Worm (Caenorhabditis elegans): Measurements from ENCODE around the gene C18H9.1.

C18H9.1 gene

DNA sequence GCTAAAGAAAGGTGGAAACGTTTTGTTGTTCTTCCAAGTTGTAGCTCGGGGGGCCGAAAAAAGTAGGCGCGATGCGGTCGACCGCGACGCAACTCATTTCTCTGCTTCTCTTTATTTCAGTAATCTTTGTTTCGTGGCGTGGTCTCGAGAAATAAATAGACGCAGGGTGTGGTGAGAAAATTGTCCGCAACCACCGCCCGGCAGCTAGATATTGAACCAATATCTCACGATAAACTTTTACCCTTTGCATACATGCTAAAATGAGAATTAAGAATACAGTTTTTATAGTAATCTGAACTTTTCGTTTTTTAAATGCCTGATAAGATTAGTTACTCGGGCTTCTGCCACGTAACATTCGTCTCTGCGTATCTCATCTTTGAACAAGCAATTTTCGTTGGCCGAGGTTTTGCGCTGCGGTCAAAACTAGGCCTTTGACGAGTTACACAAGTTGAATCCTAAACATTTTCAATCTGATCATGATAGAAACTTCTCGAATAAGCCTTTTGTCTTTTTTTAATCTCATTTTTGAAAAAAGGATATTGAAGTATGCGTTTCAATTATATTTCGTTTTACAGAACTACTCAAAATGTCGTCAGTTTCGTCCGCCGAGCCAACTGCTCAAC is 15.1 kb upstream of the C18H9.1 start, which contains the start of gene gyf-1 (continued):
- TF ChIP-seq rnt-1 (tag; optimal IDR thresholded peaks at IDR 0.05) (peak; percentile 50), ceh-90 (tag; optimal IDR thresholded peaks at IDR 0.05) (no peak), sptf-1 (tag; optimal IDR thresholded peaks at IDR 0.05) (no peak), unc-130 (tag; optimal IDR thresholded peaks at IDR 0.05) (no peak), jun-1 (tag; optimal IDR thresholded peaks at IDR 0.05) (no peak), mef-2 (tag; optimal IDR thresholded peaks at IDR 0.05) (no peak), hlh-4 (tag; optimal IDR thresholded peaks at IDR 0.05) (no peak), lin-14 (GFP tag; optimal IDR thresholded peaks at IDR 0.05) (peak; percentile 76), ets-5 (GFP tag; IDR thresholded peaks at IDR 0.05) (no peak), C04F5.9 (tag; optimal IDR thresholded peaks at IDR 0.05) (no peak), elt-2 (tag; optimal IDR thresholded peaks at IDR 0.05) (peak; percentile 17), fkh-8 (tag; optimal IDR thresholded peaks at IDR 0.05) (peak; percentile 47), lsy-2 (tag; optimal IDR thresholded peaks at IDR 0.05) (peak in 1 of 2 experiments; percentile 51), lin-15B (tag; optimal IDR thresholded peaks at IDR 0.05) (peak; percentile 58), pax-3 (tag; optimal IDR thresholded peaks at IDR 0.05) (no peak), mep-1 (tag; optimal IDR thresholded peaks at IDR 0.05) (no peak)

- TF ChIP-seq Y116A8C.19 (tag; optimal IDR thresholded peaks at IDR 0.05; ENCODE audit: borderline replicate concordance) (no peak), elt-2 (tag; optimal IDR thresholded peaks at IDR 0.05) (no peak), fos-1 (tag; optimal IDR thresholded peaks at IDR 0.05) (no peak), nhr-71 (tag; optimal IDR thresholded peaks at IDR 0.05) (no peak), ces-1 (GFP tag; optimal IDR thresholded peaks at IDR 0.05) (no peak), ztf-4 (tag; optimal IDR thresholded peaks at IDR 0.05) (no peak), snpc-4 (tag; optimal IDR thresholded peaks at IDR 0.05) (no peak), xbp-1 (tag; optimal IDR thresholded peaks at IDR 0.05) (no peak), alr-1 (tag; optimal IDR thresholded peaks at IDR 0.05; ENCODE audit: borderline replicate concordance) (no peak), pag-3 (tag; optimal IDR thresholded peaks at IDR 0.05; ENCODE audit: borderline replicate concordance, insufficient read depth) (no peak)
Observed at ce11 chrII:6685964-6686363, 12.9 kb upstream of the C18H9.1 start.

ce11 chrII:6689088-6689487 is 9.8 kb upstream of the C18H9.1 start:
- TF ChIP-seq nhr-20 (tag; optimal IDR thresholded peaks at IDR 0.05): peak; percentile 14
- peak; percentile 48 for TF ChIP-seq fkh-4 (tag; optimal IDR thresholded peaks at IDR 0.05; ENCODE audit: borderline replicate concordance)
- no peak for TF ChIP-seq nhr-76 (tag; optimal IDR thresholded peaks at IDR 0.05)
- TF ChIP-seq vab-15 (tag; optimal IDR thresholded peaks at IDR 0.05): no peak
- TF ChIP-seq unc-86 (tag; optimal IDR thresholded peaks at IDR 0.05): peak; percentile 20
- no peak for TF ChIP-seq ces-1 (GFP tag; optimal IDR thresholded peaks at IDR 0.05)
- peak; percentile 10 for TF ChIP-seq nhr-11 (tag; optimal IDR thresholded peaks at IDR 0.05)
- TF ChIP-seq grh-1 (GFP tag; IDR thresholded peaks at IDR 0.05): no peak
- peak; percentile 60 for TF ChIP-seq nhr-47 (tag; optimal IDR thresholded peaks at IDR 0.05)
- TF ChIP-seq fkh-10 (GFP tag; optimal IDR thresholded peaks at IDR 0.05): peak; percentile 27
- peak in 1 of 2 experiments; percentile 4 for TF ChIP-seq lsy-2 (tag; optimal IDR thresholded peaks at IDR 0.05)
- no peak for TF ChIP-seq unc-30 (tag; optimal IDR thresholded peaks at IDR 0.05)
- TF ChIP-seq swsn-7 (tag; optimal IDR thresholded peaks at IDR 0.05): peak; percentile 28
- TF ChIP-seq sox-4 (tag; optimal IDR thresholded peaks at IDR 0.05): peak; percentile 61
- no peak for TF ChIP-seq mef-2 (tag; optimal IDR thresholded peaks at IDR 0.05)
- peak; percentile 72 for TF ChIP-seq nhr-71 (tag; optimal IDR thresholded peaks at IDR 0.05)
- TF ChIP-seq fkh-8 (tag; optimal IDR thresholded peaks at IDR 0.05): peak; percentile 93
- TF ChIP-seq F16B12.6 (tag; optimal IDR thresholded peaks at IDR 0.05): no peak
- TF ChIP-seq snu-23 (GFP tag; optimal IDR thresholded peaks at IDR 0.05): no peak
- TF ChIP-seq lin-39 (tag; optimal IDR thresholded peaks at IDR 0.05): no peak
- peak; percentile 59 for TF ChIP-seq lin-14 (GFP tag; optimal IDR thresholded peaks at IDR 0.05)
- TF ChIP-seq efl-1 (optimal IDR thresholded peaks at IDR 0.05): no peak
- TF ChIP-seq efl-1 (GFP tag; optimal IDR thresholded peaks at IDR 0.05 in 1 of 2): peak in 1 of 2 experiments; percentile 19
- peak; percentile 15 for TF ChIP-seq xbp-1 (tag; optimal IDR thresholded peaks at IDR 0.05)
- no peak for TF ChIP-seq nhr-19 (GFP tag; conservative IDR thresholded peaks at IDR 0.05)
- TF ChIP-seq unc-130 (tag; optimal IDR thresholded peaks at IDR 0.05): no peak
- peak; percentile 96 for TF ChIP-seq dsc-1 (tag; optimal IDR thresholded peaks at IDR 0.05)
- TF ChIP-seq isw-1 (GFP tag; IDR thresholded peaks at IDR 0.05): no peak
- TF ChIP-seq fos-1 (tag; optimal IDR thresholded peaks at IDR 0.05): no peak
- no peak for TF ChIP-seq elt-3 (tag; optimal IDR thresholded peaks at IDR 0.05)
- TF ChIP-seq pax-3 (tag; optimal IDR thresholded peaks at IDR 0.05): peak; percentile 52
- TF ChIP-seq ets-5 (GFP tag; IDR thresholded peaks at IDR 0.05): no peak
- no peak for TF ChIP-seq egl-13 (tag; optimal IDR thresholded peaks at IDR 0.05)
- no peak for TF ChIP-seq lin-13 (GFP tag; optimal IDR thresholded peaks at IDR 0.05)
